Worm (Caenorhabditis elegans) whole organism, L3 larva: ENCODE results near the gene grl-31.

Experiments used
- ZK546.5 ChIP-seq: sonication (generic microtip); optimal IDR thresholded peaks from 2 replicates; lab custom pipeline; 2017; ENCODE audit warnings: missing biosample characterization, missing genetic modification characterization
- ceh-28 ChIP-seq: fragments of 150-350 bp; optimal IDR thresholded peaks from 2 replicates; lab custom pipeline; 2014; ENCODE audit warnings: missing biosample characterization, missing genetic modification reagents, missing genetic modification characterization
- elt-3 ChIP-seq, 3 experiments: fragments of 150-350 bp in 1 of 3; sonication (generic microtip) in 2 of 3; optimal IDR thresholded peaks; 2 replicates in 2 of 3; 4 replicates in 1 of 3; lab custom pipeline; 2014 to 2017; ENCODE audit warnings: missing biosample characterization in 3 of 3, missing genetic modification characterization in 3 of 3
- fkh-10 ChIP-seq: sonication (generic microtip); optimal IDR thresholded peaks from 2 replicates; lab custom pipeline; 2017; ENCODE audit warnings: missing biosample characterization, missing genetic modification reagents, missing genetic modification characterization
- nhr-11 ChIP-seq: fragments of 150-350 bp; optimal IDR thresholded peaks from 2 replicates; lab custom pipeline; 2014; ENCODE audit warnings: missing biosample characterization, missing genetic modification characterization
- pha-4 ChIP-seq: fragments of 150-350 bp; optimal IDR thresholded peaks from 2 replicates; lab custom pipeline; 2014; ENCODE audit warnings: missing biosample characterization, missing genetic modification reagents, missing genetic modification characterization

DNA sequence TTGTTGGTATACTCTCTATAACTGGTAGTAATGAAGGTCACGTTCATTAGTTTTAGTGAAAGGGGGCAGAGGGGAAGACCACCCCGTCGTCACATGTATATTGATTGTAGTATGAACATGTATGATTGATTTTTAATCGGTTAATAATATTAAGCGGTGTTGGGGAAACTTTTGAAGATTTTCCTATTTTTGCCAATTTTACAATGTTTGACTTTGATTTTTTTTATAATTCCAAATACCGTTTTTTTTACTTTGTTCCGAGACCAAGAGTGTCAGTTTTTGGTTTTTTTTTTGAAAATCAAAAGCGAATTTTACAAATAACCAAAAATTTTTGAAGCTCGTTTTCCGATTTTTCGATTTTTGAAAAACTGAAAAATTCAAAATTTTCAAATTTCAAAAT, 22.3 kb downstream of the grl-31 start, which contains the start of gene nhr-221:
- TF ChIP-seq elt-3 (tag; optimal IDR thresholded peaks at IDR 0.05; lab: Kevin White, UChicago), result no peak
- no peak for TF ChIP-seq ZK546.5 (tag; lab: Kevin White, UChicago)
- no peak for TF ChIP-seq ceh-28 (tag; lab: Kevin White, UChicago)
- TF ChIP-seq pha-4, result no peak
- no peak for TF ChIP-seq nhr-11 (tag; lab: Kevin White, UChicago)
- no peak for TF ChIP-seq fkh-10
